Worm (Caenorhabditis elegans) whole organism, L4 larva: ENCODE results near the gene cng-1.

Experiments
- F49E8.2 ChIP-seq: sonication (generic microtip); optimal IDR thresholded peaks from 2 replicates; lab custom pipeline; 2016; ENCODE audit warnings: missing compliant biosample characterization, mild to moderate bottlenecking, missing genetic modification characterization, borderline replicate concordance
- lin-15B ChIP-seq: fragments of 150-350 bp; sonication (generic microtip); optimal IDR thresholded peaks from 3 replicates; lab custom pipeline; 2014; ENCODE audit warnings: missing biosample characterization, missing genetic modification characterization
- mdl-1 ChIP-seq, 2 experiments: fragments of 150-350 bp in 1 of 2; sonication (generic microtip) in 1 of 2; optimal IDR thresholded peaks; 2 replicates each; lab custom pipeline; 2014 to 2017; ENCODE audit warnings: missing biosample characterization in 2 of 2, missing genetic modification characterization in 2 of 2
- mep-1 ChIP-seq: fragments of 150-350 bp; sonication (generic microtip); optimal IDR thresholded peaks from 3 replicates; lab custom pipeline; 2014; ENCODE audit warnings: missing biosample characterization, missing genetic modification characterization
- zag-1 ChIP-seq: fragments of 150-350 bp; optimal IDR thresholded peaks from 2 replicates; lab custom pipeline; 2014; ENCODE audit warnings: missing biosample characterization, missing genetic modification characterization

DNA sequence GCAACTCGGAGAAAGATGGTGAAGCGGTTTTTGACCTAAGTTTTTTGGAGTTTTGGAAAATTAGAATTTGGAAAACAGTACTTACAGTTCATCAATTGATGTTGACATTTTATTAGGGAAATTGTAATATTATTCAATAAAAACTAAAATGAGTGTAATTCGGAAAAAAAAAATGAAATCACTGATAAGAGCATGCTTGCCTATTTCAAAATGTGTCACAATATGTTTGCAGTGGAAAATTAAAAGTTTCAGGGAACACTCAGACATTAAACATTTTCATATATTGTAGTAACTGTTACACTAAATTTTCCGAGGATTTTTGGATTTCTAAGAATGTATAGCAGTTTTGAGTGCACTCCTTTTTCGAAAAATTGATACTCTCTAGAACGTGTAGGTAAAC, 21.1 kb upstream of the cng-1 start, which contains the start of the genes fbxa-82 and C25D7.5:
- TF ChIP-seq mdl-1 (tag; optimal IDR thresholded peaks at IDR 0.05; lab: Kevin White, UChicago) (no peak), mep-1 (tag; lab: Kevin White, UChicago) (no peak), zag-1 (tag; lab: Kevin White, UChicago) (no peak), F49E8.2 (tag; lab: Kevin White, UChicago) (no peak), lin-15B (tag; lab: Kevin White, UChicago) (no peak)
